Worm (Caenorhabditis elegans): ENCODE results near the gene scl-15.

Gene scl-15

DNA sequence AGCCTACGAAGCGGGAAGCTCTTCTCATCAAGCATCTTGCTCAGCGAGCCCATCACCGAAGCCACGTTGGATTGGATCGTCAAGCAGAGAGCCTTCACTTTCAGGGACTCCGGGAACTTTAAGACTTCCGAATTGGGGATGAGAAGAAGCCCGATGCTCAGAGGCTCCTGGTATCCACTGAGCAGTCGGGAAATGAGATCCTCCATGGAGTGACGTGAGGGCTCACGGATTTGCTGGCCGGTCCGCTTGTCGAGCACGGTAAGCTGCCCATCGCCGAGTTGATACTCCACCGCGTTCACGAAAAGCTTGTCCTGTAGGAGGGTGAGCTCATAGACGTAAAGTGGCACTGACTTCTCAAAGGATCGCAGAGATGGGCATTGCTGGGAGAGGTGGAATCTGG, 36.9 kb downstream of the scl-15 start:
- TF ChIP-seq pqm-1 (tag; optimal IDR thresholded peaks at IDR 0.05) (no peak), elt-2 (tag; optimal IDR thresholded peaks at IDR 0.05) (no peak), mml-1 (tag; optimal IDR thresholded peaks at IDR 0.05) (no peak), snpc-4 (tag; optimal IDR thresholded peaks at IDR 0.05) (no peak), ceh-16 (tag; optimal IDR thresholded peaks at IDR 0.05) (no peak), hmg-11 (tag; optimal IDR thresholded peaks at IDR 0.05) (no peak), egl-5 (tag; optimal IDR thresholded peaks at IDR 0.05) (no peak), nhr-11 (tag; optimal IDR thresholded peaks at IDR 0.05) (no peak), jun-1 (tag; optimal IDR thresholded peaks at IDR 0.05) (no peak), daf-12 (tag; optimal IDR thresholded peaks at IDR 0.05) (no peak)

DNA sequence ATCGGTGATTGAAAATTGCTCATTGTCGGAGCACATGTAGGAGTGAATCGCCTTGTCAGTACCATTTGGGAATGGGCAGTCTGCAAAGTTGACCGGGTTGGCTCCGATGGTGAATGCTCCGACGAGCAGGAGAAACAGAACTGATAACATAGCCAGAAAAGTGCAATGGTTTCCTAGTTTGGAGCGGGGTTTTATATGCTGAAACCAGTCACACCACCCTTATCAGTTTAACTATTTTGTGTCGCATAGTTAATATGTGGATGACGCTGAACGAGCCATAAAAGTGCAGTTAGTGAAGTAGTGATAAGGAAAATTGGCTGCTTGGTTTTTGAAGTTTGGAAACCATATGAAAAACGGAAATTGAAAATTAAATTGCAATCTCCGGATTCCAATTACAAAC, 38.6 kb downstream of the scl-15 start, which contains the start of gene C17F4.7:
TSS of gene C17F4.7 (minus strand) at position 180 of the 400 bp plus-strand sequence.
- TF ChIP-seq elt-2 (tag; optimal IDR thresholded peaks at IDR 0.05), result peak; percentile 99
- TF ChIP-seq jun-1 (tag; optimal IDR thresholded peaks at IDR 0.05), result peak; percentile 71
- TF ChIP-seq pqm-1 (tag; optimal IDR thresholded peaks at IDR 0.05), result peak; percentile 96
- TF ChIP-seq egl-27 (tag; optimal IDR thresholded peaks at IDR 0.05), result no peak
- TF ChIP-seq elt-1 (tag; optimal IDR thresholded peaks at IDR 0.05), result no peak

DNA sequence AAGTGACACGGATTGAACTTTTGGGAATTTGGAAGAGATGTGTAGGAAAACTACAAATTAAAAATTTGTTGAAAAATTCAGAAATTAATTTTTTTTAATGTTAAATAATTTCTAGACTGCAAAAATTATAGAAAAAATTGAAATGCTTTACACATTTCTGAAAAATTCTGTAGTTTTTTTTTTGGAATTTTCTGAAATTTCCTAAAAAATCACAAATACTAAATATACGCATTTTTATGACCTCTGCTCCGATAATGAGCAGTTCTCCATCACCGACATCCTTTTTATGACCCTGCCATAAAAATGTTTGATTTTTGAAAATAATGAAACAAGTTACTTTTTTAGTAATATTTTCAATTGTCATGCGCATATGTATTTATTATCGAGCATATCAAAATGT, 39.7 kb downstream of the scl-15 start:
- TF ChIP-seq fos-1 (tag; optimal IDR thresholded peaks at IDR 0.05) (peak; percentile 9), nhr-76 (tag; optimal IDR thresholded peaks at IDR 0.05) (no peak), hmg-11 (tag; optimal IDR thresholded peaks at IDR 0.05) (no peak), nhr-77 (tag; optimal IDR thresholded peaks at IDR 0.05) (peak; percentile 54), elt-2 (tag; optimal IDR thresholded peaks at IDR 0.05) (peak; percentile 50)

DNA sequence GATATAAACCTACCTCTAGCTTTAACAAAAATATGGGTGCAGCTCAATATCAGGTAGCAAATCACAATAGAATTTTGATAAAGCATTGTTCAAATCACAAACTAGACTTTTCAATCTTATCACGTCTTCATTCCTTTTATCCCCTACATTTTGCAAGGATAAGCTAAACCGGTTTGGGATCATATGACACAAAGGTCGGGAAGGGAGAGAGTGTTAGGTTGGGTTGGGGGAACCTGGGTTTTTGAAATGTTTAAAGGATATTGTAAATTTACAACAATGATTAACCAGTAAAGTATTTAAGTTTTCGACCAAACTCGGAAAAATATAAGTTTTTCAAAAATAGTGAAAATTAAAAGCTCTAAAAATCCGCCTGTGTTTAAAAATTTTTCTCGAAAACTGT, 40.4 kb downstream of the scl-15 start, which contains the start of gene C17F4.12:
TSS of gene C17F4.12 (minus strand) at position 101 of the 400 bp plus-strand sequence.
- no peak for TF ChIP-seq aly-2 (tag; optimal IDR thresholded peaks at IDR 0.05)
- TF ChIP-seq ceh-16 (tag; optimal IDR thresholded peaks at IDR 0.05), result no peak
- TF ChIP-seq tbx-2 (tag; optimal IDR thresholded peaks at IDR 0.05), result no peak

DNA sequence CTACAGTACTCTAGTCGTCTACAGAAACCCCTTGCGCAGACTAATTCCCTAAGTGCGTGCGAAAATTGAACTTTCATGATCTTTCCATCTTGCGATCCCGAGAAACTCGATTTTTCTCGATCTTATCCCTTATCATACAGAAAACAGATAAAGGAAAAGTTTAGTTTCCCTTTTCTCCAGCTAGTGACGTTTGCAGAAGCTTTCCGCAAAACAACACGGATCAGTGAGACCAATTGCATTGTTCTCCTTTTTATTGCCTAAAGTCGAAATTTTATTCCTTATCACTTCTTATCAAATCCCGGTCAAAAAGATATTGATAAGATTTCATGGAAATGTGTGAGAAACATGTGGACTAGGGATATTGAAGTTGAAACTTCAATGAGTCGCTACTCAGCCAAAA, 42.6 kb downstream of the scl-15 start:
- TF ChIP-seq nhr-23 (tag; optimal IDR thresholded peaks at IDR 0.05) (peak; percentile 35), elt-3 (tag; optimal IDR thresholded peaks at IDR 0.05) (peak in 1 of 3 experiments; percentile 27), fos-1 (tag; optimal IDR thresholded peaks at IDR 0.05) (no peak), lin-39 (tag; optimal IDR thresholded peaks at IDR 0.05) (no peak), daf-12 (tag; optimal IDR thresholded peaks at IDR 0.05) (no peak), aly-2 (tag; optimal IDR thresholded peaks at IDR 0.05) (no peak), ceh-16 (tag; optimal IDR thresholded peaks at IDR 0.05) (no peak)

DNA sequence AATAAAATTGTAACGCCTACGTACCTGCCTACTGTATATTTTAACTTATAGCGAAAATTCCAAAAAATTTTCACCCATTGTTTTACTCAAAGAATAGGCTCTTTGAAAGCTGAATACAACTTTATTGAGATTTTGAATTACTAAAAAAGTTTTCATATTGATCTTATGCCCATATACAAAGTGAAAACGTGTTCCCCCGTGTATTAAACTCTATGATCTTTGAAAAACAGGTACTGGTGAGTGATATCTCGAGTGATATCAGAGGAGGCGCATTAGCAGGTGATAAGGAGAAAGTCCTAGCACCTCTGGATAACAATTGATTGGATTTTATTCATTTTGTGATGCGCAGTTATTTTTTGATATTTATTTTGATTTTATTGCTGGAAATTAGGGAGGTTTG, 44.3 kb downstream of the scl-15 start, which contains the start of gene C17F4.3:
TSS of gene C17F4.3 (plus strand) at position 301 of the 400 bp plus-strand sequence.
- TF ChIP-seq R02D3.7 (tag; optimal IDR thresholded peaks at IDR 0.05), result no peak
- TF ChIP-seq ceh-9 (tag; optimal IDR thresholded peaks at IDR 0.05), result no peak

DNA sequence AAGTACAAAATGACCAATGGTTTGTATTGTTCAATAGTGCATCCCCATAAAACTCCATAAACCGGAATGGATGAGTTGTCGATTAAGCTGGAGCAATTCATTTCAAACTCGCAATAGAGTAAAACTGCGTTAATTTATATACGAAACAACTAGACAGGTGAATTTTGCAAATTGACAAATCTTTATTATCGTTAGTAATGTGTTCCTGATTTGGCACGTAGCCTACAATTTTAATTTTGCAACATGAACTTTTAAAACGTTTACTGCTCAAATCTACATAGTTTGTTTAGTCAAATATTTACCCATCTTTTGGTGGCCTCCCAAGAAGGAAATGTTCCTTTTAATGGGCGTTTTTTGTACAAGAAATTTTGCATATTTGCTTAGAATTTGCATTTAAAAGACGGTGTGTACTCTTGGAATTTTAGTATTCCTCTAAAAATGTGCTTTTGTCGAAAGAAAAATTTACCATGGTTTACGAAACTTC, 47.4 kb downstream of the scl-15 start, which contains the start of the genes srz-67 and C17F4.11:
TSS of gene srz-67 (minus strand) at position 101 of the 484 bp plus-strand sequence.
TSS of gene C17F4.11 (plus strand) at position 434 of the 484 bp plus-strand sequence.
- no peak for TF ChIP-seq egl-27 (tag; optimal IDR thresholded peaks at IDR 0.05)
- no peak for TF ChIP-seq pqm-1 (tag; optimal IDR thresholded peaks at IDR 0.05)
- no peak for TF ChIP-seq nhr-76 (tag; optimal IDR thresholded peaks at IDR 0.05)
- no peak for TF ChIP-seq hmg-11 (tag; optimal IDR thresholded peaks at IDR 0.05)
- no peak for TF ChIP-seq nhr-12 (tag; optimal IDR thresholded peaks at IDR 0.05)
- TF ChIP-seq nhr-11 (tag; optimal IDR thresholded peaks at IDR 0.05), result no peak
- no peak for TF ChIP-seq nhr-43 (tag; optimal IDR thresholded peaks at IDR 0.05; ENCODE audit: poor library complexity, severe bottlenecking)
- no peak for TF ChIP-seq nhr-67 (tag; optimal IDR thresholded peaks at IDR 0.05)
- TF ChIP-seq ztf-11 (tag; optimal IDR thresholded peaks at IDR 0.05), result no peak
- no peak for TF ChIP-seq nhr-23 (tag; optimal IDR thresholded peaks at IDR 0.05)
- no peak for TF ChIP-seq skn-1 (tag; optimal IDR thresholded peaks at IDR 0.05)
- TF ChIP-seq daf-12 (tag; optimal IDR thresholded peaks at IDR 0.05), result no peak
- no peak for TF ChIP-seq snpc-4 (tag; optimal IDR thresholded peaks at IDR 0.05)
- TF ChIP-seq lin-15B (tag; optimal IDR thresholded peaks at IDR 0.05), result no peak

Measured in whole organism, L3 larva.